Worm (Caenorhabditis elegans): Measurements from ENCODE around the gene C56E10.3.

DNA sequence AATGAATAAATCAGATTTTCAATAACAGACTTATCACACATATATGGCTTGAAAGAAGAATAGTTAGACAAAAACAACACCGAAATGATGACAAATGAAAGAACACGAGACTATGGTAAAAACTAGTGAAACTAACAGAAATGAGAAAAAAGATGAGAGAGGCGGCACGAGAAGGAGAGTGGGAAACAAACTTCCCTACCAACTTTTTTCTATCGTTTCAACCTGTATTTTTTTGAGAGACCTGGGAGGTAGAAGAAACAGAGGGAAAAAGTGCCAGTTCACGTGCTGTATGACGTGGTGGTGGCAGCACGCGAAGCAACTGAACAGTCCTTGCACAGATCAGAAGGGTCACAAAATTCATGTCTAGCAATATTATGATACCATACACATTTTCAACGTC is 2.7 kb upstream of the C56E10.3 start:
- TF ChIP-seq nhr-77 (tag; optimal IDR thresholded peaks at IDR 0.05) = peak; percentile 5
- TF ChIP-seq zag-1 (tag; optimal IDR thresholded peaks at IDR 0.05) = no peak
- peak in 1 of 2 experiments; percentile 78 for TF ChIP-seq mdl-1 (tag; optimal IDR thresholded peaks at IDR 0.05)
- peak; percentile 7 to 32 for TF ChIP-seq lsy-2 (tag; optimal IDR thresholded peaks at IDR 0.05)
- TF ChIP-seq unc-62 (GFP tag; optimal IDR thresholded peaks at IDR 0.05) = no peak
- no peak for TF ChIP-seq ceh-88 (GFP tag; IDR thresholded peaks at IDR 0.05)
- 0 out of 2 replicates have a peak, but pooled peaks have one; percentile 36 for TF ChIP-seq nhr-19 (GFP tag; conservative IDR thresholded peaks at IDR 0.05)
- TF ChIP-seq nhr-12 (tag; optimal IDR thresholded peaks at IDR 0.05) = no peak
- no peak for TF ChIP-seq unc-130 (tag; optimal IDR thresholded peaks at IDR 0.05)
- TF ChIP-seq ceh-82 (tag; optimal IDR thresholded peaks at IDR 0.05) = no peak
- no peak for TF ChIP-seq pqm-1 (tag; optimal IDR thresholded peaks at IDR 0.05)
- TF ChIP-seq nhr-28 (tag; optimal IDR thresholded peaks at IDR 0.05) = no peak
- no peak for TF ChIP-seq unc-30 (tag; optimal IDR thresholded peaks at IDR 0.05)
- TF ChIP-seq nhr-84 (tag; optimal IDR thresholded peaks at IDR 0.05) = no peak
